Worm (Caenorhabditis elegans) whole organism, L4/young adult: ENCODE data around the gene pax-1.

Source experiments
- W03F9.2 ChIP-seq: fragments of 150-350 bp; optimal IDR thresholded peaks from 2 replicates; lab custom pipeline; 2014; ENCODE audit warnings: missing biosample characterization, missing genetic modification characterization
- dao-5 ChIP-seq: sonication (generic microtip); optimal IDR thresholded peaks from 2 replicates; lab custom pipeline; 2016; ENCODE audit warnings: missing genotype, missing genetic modification characterization, moderate library complexity, missing compliant biosample characterization
- him-1 ChIP-seq: sonication (generic microtip); optimal IDR thresholded peaks from 2 replicates; lab custom pipeline; 2016; ENCODE audit warnings: missing genotype, missing genetic modification reagents, missing genetic modification characterization, missing compliant biosample characterization

pax-1 gene

DNA sequence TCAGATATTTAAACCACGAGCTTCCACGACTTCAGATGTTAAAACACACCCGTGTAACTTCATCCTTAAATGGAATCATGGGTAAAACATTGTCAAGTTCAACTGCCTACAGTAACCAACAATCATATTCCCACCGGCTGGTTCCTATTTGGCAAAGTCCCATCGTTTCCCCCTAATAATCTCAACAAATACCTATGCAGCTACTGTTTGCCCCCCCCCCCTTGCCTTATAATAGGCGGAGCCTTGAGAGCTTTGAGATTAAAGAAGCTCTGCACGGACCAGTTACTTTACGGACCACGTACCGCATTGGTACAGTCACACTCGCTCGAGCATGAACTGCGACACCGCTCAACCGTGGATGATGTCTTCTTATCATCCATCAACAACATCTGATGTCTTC is at the start of gene pax-1:
Gene pax-1, plus strand, starts transcription at position 301 of the 400 bp plus-strand sequence.
- TF ChIP-seq W03F9.2 (tag; lab: Kevin White, UChicago) (no peak), him-1 (tag; lab: Kevin White, UChicago) (no peak), dao-5 (tag; lab: Kevin White, UChicago) (no peak)

DNA sequence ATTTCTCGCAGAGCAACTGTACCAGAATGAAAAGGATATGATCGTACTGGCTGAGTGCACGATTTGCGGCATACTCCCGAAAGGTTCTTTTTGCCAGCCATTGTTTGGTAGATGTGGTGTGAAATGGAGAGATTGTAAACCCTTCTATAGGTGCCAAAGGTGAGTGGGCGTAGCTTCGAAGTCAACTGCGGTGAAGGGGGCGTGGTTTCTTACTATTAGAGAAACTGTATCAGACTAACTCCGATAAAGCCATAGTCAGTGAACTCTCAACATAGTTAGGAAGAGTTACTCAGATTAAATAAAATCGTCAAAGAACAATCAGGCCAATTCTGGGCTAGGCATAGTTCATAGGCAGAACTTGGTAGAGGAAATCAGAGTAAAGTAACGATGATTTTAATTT is 47.4 kb upstream of the pax-1 start, which contains the start of gene F20D6.9:
Gene F20D6.9, minus strand, starts transcription at position 101 of the 400 bp plus-strand sequence.
- TF ChIP-seq W03F9.2 (tag; lab: Kevin White, UChicago) (no peak), him-1 (tag; lab: Kevin White, UChicago) (no peak), dao-5 (tag; lab: Kevin White, UChicago) (no peak)

DNA sequence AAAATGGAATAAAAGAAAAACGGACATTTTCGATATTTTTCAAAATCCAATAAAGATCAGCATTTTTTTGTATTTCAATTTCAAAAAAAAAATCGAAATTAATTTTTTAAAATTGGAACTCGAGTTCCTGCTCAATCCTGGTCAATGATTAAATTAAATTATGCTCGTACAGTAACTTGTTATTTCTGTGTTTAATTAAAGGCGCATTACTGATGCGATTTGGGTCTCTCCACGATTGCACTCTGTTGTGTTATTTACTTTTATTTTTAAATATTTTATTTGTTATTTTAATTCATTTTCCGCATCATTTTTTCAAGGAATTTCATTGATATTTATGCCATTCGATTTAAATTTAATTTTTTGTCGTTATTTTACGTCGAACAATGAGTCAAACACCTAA is 46.5 kb upstream of the pax-1 start:
- no peak for TF ChIP-seq dao-5 (tag; lab: Kevin White, UChicago)
- no peak for TF ChIP-seq him-1 (tag; lab: Kevin White, UChicago)
- TF ChIP-seq W03F9.2 (tag; lab: Kevin White, UChicago), result no peak

DNA sequence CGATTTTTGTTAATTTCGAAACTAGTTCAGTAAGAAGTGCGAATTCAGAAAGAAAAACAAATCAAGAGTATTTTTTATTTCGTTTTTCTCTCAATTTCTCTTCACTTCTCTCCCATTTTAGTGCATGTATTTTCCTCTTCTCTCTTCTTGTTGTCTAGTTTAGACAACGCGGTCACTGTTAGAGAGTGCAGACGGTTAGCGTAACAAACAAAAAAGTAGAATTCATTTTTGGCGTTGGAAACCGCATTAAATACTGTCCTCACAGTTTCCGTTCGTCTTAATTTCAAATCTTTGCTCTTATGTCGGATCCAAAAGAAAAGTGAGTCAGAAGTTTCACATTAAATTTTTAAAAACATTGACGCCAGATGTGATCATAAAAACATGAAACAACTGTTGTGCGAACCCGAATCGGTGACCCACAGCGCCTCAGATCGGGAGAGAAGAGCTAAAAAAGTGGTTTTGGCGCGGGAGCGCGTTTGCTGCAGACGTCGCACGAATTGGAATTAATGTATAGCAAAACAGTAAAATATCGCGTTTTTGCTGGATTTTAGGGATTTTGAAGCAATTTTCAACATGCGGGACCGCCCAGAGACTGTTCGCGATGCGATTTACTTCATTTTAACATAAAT is 45.7 kb upstream of the pax-1 start, which contains the start of gene srp-7:
Gene srp-7, plus strand, starts transcription at position 213 of the 629 bp plus-strand sequence.
- TF ChIP-seq him-1 (tag; lab: Kevin White, UChicago) (no peak), W03F9.2 (tag; lab: Kevin White, UChicago) (no peak), dao-5 (tag; lab: Kevin White, UChicago) (no peak)

DNA sequence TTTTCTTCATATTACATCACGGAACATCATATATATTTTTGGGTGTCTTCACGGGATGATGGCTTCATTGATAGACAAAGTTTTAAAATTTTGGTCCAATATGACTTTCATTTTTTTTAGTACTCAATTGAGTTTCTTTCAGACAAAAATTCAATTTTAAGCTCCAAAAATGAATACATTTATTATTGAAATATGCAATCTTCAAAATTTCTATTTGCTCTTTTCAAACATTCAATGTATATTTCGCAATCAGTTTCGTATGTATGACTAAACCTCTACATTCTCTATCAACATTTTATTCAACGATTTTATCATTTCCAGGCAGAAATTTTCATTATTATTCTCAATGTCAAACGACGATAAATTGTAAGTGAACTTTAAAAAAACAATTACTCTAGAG is 41.4 kb upstream of the pax-1 start, which contains the start of gene srp-8:
Gene srp-8, plus strand, starts transcription at position 301 of the 400 bp plus-strand sequence.
- TF ChIP-seq him-1 (tag; lab: Kevin White, UChicago), result no peak
- TF ChIP-seq dao-5 (tag; lab: Kevin White, UChicago), result no peak
- no peak for TF ChIP-seq W03F9.2 (tag; lab: Kevin White, UChicago)

DNA sequence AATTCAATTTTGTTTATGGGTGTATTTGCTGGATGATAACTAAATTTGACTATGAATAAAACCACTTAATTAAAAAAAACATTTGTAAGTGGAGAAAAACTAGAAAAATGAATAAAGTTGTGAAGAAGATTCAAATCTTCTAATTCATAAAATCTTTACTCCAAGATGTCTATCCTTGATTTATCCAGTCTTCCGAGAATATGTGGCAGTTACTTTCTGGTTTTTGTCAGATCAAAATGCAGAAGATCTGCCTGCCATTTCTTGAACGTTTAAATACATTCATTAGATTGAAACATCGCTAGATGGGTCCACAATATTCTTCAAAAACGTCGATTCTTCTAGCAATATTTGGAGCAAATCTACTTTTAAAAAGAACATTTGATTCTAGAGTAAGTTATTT is 39.0 kb upstream of the pax-1 start, which contains the start of gene F20D6.2:
Gene F20D6.2, plus strand, starts transcription at position 301 of the 400 bp plus-strand sequence.
- TF ChIP-seq dao-5 (tag; lab: Kevin White, UChicago), result no peak
- no peak for TF ChIP-seq him-1 (tag; lab: Kevin White, UChicago)
- TF ChIP-seq W03F9.2 (tag; lab: Kevin White, UChicago), result no peak

DNA sequence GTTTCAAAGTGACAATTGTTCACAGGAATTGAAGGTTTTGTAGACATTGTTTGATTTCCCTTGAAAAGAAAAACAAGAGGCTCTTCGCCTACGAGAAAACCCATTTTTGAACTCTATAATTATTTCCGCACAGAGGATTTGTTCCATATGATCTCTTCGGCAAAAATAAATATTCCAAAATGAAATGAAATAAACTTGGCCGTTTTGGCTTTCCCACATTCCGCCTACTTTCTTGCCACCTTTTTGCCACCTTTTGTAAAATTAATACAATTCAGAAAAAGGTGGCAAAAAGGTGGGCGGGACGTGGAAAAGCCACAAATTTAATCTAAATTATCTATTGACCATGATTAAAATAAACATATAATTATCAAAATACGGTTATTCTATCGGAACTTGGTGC is 36.3 kb upstream of the pax-1 start, which contains the start of gene F20D6.15:
Gene F20D6.15, minus strand, starts transcription at position 47 of the 400 bp plus-strand sequence.
- TF ChIP-seq him-1 (tag; lab: Kevin White, UChicago) (no peak), dao-5 (tag; lab: Kevin White, UChicago) (no peak), W03F9.2 (tag; lab: Kevin White, UChicago) (no peak)

DNA sequence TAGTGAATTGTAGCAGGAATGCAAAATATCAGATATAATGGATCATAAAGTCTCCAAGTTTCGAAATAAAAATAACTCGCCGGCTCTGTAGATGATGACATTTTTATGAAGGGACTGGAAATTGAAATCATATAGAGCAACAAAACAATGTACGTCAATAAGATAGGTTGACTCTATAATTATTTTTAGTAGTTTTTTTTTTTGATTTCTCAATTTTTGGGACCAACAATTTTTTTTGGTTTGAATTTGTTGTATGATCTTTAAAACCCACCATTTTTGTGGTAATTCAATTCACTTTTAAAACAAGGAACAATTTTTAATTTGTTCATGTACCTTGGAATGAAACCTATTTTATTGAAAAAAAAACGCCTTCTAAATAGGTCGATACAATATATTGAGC is 34.7 kb upstream of the pax-1 start, which contains the start of gene F20D6.12:
Gene F20D6.12, minus strand, starts transcription at position 101 of the 400 bp plus-strand sequence.
- TF ChIP-seq dao-5 (tag; lab: Kevin White, UChicago) (no peak), him-1 (tag; lab: Kevin White, UChicago) (no peak), W03F9.2 (tag; lab: Kevin White, UChicago) (no peak)

DNA sequence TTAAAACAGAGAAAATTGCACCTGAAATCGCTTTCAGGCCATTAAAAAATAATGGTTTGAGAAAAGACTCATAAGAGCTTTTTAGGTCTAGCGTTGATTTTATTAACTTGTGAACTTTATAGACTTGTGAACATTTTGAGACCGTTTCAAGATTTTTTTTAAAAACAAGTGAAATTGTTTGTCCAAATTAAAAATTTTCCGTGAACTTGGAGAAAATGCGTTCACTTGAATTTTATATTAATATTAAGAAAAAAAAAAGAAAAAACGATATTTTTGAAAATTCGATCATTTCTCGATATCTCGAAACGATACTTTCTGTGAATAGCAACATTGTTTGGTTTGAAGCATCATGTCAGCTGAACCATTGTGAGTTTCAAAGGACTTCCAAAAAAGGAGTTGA is 34.3 kb upstream of the pax-1 start, which contains the start of gene F20D6.1:
Gene F20D6.1, plus strand, starts transcription at position 301 of the 400 bp plus-strand sequence.
- TF ChIP-seq him-1 (tag; lab: Kevin White, UChicago) (no peak), W03F9.2 (tag; lab: Kevin White, UChicago) (no peak), dao-5 (tag; lab: Kevin White, UChicago) (no peak)

DNA sequence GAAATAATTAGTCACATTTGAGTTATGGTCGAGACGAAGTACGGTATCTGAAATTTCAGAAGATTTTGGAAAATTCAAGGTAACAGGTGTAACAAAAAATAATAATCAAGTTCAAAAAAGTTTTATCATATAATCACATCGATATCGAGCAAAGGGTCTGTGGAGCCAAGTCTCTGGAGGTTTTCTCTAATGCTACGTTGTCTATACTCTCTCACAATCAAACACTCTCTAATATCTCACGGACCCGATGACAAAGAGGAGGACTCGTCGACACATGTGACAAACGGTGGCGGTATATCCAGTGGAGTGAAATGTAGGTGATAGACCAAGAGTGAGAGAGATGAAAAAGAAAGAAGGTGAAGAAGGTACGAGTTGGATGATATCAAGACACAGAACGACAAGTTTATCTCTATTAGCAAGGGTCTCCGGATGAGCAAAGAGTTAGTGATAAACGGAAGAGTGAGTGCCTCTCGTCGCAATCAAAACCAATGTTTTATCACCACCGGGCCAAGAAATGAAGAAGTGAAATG is 28.8 kb upstream of the pax-1 start, which contains the start of gene F20D6.10:
Gene F20D6.10, minus strand, starts transcription at position 51 of the 530 bp plus-strand sequence.
- no peak for TF ChIP-seq dao-5 (tag; lab: Kevin White, UChicago)
- no peak for TF ChIP-seq W03F9.2 (tag; lab: Kevin White, UChicago)
- no peak for TF ChIP-seq him-1 (tag; lab: Kevin White, UChicago)

DNA sequence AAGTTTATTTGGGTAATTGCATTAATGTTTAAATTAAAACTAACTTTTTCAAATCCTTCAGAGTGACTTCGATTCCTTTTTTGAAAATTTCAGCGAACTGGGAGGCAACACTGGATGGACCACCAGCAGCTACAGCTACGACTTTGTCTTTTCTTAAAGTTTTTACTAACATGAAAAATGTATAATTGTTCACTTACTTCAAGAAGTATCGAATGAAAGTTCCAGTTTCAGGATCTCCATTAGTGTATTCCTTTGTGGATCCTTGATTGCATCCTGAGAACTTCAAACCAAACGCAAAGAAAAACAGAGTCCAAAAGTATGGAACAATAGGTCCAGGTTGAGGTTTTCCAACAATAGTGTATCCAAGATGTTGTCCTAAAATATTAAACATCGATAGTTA is 27.7 kb upstream of the pax-1 start:
- TF ChIP-seq him-1 (tag; lab: Kevin White, UChicago) (no peak), W03F9.2 (tag; lab: Kevin White, UChicago) (no peak), dao-5 (tag; lab: Kevin White, UChicago) (no peak)

DNA sequence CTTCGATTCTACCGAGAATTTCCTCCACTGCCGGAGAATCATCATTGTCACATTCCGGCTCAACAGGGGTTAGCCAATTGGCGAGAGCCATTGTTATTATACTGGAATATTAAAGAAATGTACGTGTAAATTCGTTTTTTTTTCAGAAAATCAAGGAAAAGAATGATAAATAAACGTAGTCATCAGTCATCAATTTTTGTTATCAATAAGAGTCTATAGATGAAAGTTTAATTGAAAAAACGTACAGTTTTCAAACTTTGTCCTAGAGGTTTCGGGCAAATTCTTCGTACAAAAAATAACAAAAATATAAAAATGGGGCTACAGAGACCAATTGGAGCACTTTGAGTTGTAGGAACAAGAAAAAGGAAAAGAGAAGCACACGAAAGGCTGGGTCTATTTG is 25.7 kb upstream of the pax-1 start, which contains the start of gene F20D6.11:
Gene F20D6.11, minus strand, starts transcription at position 101 of the 400 bp plus-strand sequence.
- TF ChIP-seq him-1 (tag; lab: Kevin White, UChicago) (no peak), dao-5 (tag; lab: Kevin White, UChicago) (no peak), W03F9.2 (tag; lab: Kevin White, UChicago) (no peak)

DNA sequence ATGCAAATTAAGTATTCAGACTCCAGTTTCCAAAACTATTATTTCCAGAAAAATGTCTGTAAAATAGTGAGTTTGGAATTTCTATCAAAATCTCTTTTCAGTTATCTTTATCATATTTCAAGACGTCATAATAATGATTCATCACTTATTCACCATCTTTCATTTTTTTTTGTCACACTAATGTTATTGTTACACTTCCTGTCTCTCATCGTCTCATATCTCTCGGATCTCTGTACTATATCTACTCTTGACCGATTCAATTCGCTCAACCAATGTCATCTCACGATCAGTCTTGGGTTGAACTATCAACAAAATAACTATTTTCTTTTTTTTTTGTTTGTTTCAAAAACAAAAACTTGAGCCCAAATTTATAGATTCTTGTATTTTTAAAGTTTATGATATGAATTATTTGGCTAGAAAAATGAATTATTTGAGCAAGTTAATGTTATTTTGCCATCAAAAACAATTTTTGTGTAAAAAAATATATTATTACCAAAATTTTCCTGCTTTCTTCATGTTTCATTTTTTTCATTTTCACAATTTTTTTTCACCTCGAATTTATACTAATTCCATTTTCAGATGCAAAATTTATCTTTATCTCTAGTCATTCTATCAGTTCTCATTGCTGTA is 23.4 kb upstream of the pax-1 start, which contains the start of gene cri-2:
Gene cri-2, plus strand, starts transcription at position 580 of the 630 bp plus-strand sequence.
- TF ChIP-seq W03F9.2 (tag; lab: Kevin White, UChicago) (no peak), dao-5 (tag; lab: Kevin White, UChicago) (no peak), him-1 (tag; lab: Kevin White, UChicago) (no peak)
